Fruit fly (Drosophila melanogaster) whole organism, pupa: ENCODE data around the gene CG3337.

Experiments
- CG10348 ChIP-seq: fragments of 200-800 bp; sonication (Bioruptor generic); IDR thresholded peaks from 2 replicates; pipeline ENCODE4 v1.3.6; 2022; ENCODE audit warnings: missing biosample characterization, missing genetic modification characterization
- CG12605 ChIP-seq: fragments of 200-800 bp; sonication (Bioruptor generic); IDR thresholded peaks from 2 replicates; pipeline ENCODE4 v1.3.6; 2022; ENCODE audit warnings: missing biosample characterization, missing genetic modification characterization
- CG15710 ChIP-seq: fragments of 200-800 bp; sonication (Bioruptor generic); optimal IDR thresholded peaks from 2 replicates; lab custom pipeline; 2018; ENCODE audit warnings: missing biosample characterization, mild to moderate bottlenecking, missing genetic modification characterization, moderate library complexity
- CG4496 ChIP-seq: fragments of 200-800 bp; sonication (Bioruptor generic); IDR thresholded peaks from 3 replicates; pipeline ENCODE4 v1.3.6; 2022; ENCODE audit warnings: missing biosample characterization, missing genetic modification characterization

- TF ChIP-seq CG12605 (GFP tag; lab: Robert Waterston, UW) = no peak
- TF ChIP-seq CG4496 = no peak
- no peak for TF ChIP-seq CG15710 (tag; lab: Kevin White, UChicago)
- TF ChIP-seq CG10348 = no peak
Observed at dm6 chr3R:21245846-21246245, 22.5 kb upstream of the CG3337 start.
